Worm (Caenorhabditis elegans) whole organism, L3 larva: ENCODE measurements around the gene cpg-19.

Experiments used
- aly-2 ChIP-seq: fragments of 150-350 bp; optimal IDR thresholded peaks from 2 replicates; lab custom pipeline; 2014; ENCODE audit warnings: missing biosample characterization, missing genetic modification characterization
- ama-1 ChIP-seq: fragments of 150-350 bp; optimal IDR thresholded peaks from 2 replicates; lab custom pipeline; 2018
- ceh-16 ChIP-seq: sonication (generic microtip); optimal IDR thresholded peaks from 2 replicates; lab custom pipeline; 2017; ENCODE audit warnings: missing biosample characterization, missing genetic modification characterization
- elt-2 ChIP-seq: sonication (generic microtip); optimal IDR thresholded peaks from 2 replicates; lab custom pipeline; 2016; ENCODE audit warnings: missing genetic modification reagents, mild to moderate bottlenecking, missing genetic modification characterization, missing compliant biosample characterization
- nhr-237 ChIP-seq: fragments of 150-350 bp; optimal IDR thresholded peaks from 2 replicates; lab custom pipeline; 2014; ENCODE audit warnings: missing biosample characterization, missing genetic modification characterization
- pqm-1 ChIP-seq: fragments of 150-350 bp; optimal IDR thresholded peaks from 2 replicates; lab custom pipeline; 2017; ENCODE audit warnings: missing biosample characterization, missing genetic modification characterization, inconsistent platforms
- unc-62 ChIP-seq: fragments of 150-350 bp; sonication (generic microtip); optimal IDR thresholded peaks from 4 replicates; lab custom pipeline; 2014; ENCODE audit warnings: missing biosample characterization, missing genetic modification reagents, missing genetic modification characterization

- TF ChIP-seq ama-1 (lab: Kevin White, UChicago) (no peak), pqm-1 (tag; lab: Kevin White, UChicago) (no peak), ceh-16 (tag; lab: Kevin White, UChicago) (no peak), nhr-237 (tag; lab: Kevin White, UChicago) (no peak), elt-2 (tag; lab: Kevin White, UChicago) (no peak), aly-2 (tag; lab: Kevin White, UChicago) (no peak), unc-62 (no peak)
These were observed 21.6 kb downstream of the cpg-19 start for ce11 chrX:16643246-16643645.
